Worm (Caenorhabditis elegans) whole organism, L1 larva: ENCODE data around the gene Y54G2A.18.

ENCODE experiments used
- C34B4.2 ChIP-seq: sonication (generic microtip); optimal IDR thresholded peaks from 2 replicates; lab custom pipeline; 2017; ENCODE audit warnings: mild to moderate bottlenecking, missing genetic modification characterization, missing compliant biosample characterization
- F16B12.6 ChIP-seq: fragments of 150-350 bp; optimal IDR thresholded peaks from 2 replicates; lab custom pipeline; 2014; ENCODE audit warnings: missing biosample characterization, missing genetic modification characterization
- Y116A8C.19 ChIP-seq: sonication (generic microtip); optimal IDR thresholded peaks from 2 replicates; lab custom pipeline; 2016; ENCODE audit warnings: missing compliant biosample characterization, missing genetic modification characterization, borderline replicate concordance
- aha-1 ChIP-seq: fragments of 150-350 bp; optimal IDR thresholded peaks from 2 replicates; lab custom pipeline; 2014; ENCODE audit warnings: missing biosample characterization, missing genetic modification characterization
- blmp-1 ChIP-seq: fragments of 150-350 bp; optimal IDR thresholded peaks from 2 replicates; lab custom pipeline; 2014; ENCODE audit warnings: missing biosample characterization, missing genetic modification characterization
- ceh-63 ChIP-seq: fragments of 200-800 bp; sonication (Bioruptor generic); optimal IDR thresholded peaks from 2 replicates; lab custom pipeline; 2018; ENCODE audit warnings: mild to moderate bottlenecking, missing genetic modification characterization, missing compliant biosample characterization
- ces-1 ChIP-seq: fragments of 150-350 bp; optimal IDR thresholded peaks from 2 replicates; lab custom pipeline; 2014; ENCODE audit warnings: missing biosample characterization, missing genetic modification reagents, missing genetic modification characterization
- dpl-1 ChIP-seq, 3 experiments: fragments of 150-350 bp in 2 of 3; sonication (generic microtip) in 1 of 3; optimal IDR thresholded peaks; 2 replicates each; lab custom pipeline; 2014 to 2017; ENCODE audit warnings: missing biosample characterization in 3 of 3, missing genetic modification characterization in 3 of 3, missing genetic modification reagents in 3 of 3
- efl-1 ChIP-seq, 4 experiments: fragments of 150-350 bp; optimal IDR thresholded peaks in 3 of 4; peaks in 1 of 4; 1 replicate in 1 of 4; 2 replicates in 3 of 4; lab custom pipeline; 2014; ENCODE audit warnings: missing biosample characterization in 2 of 4, missing genetic modification characterization in 2 of 4, missing genetic modification reagents in 2 of 4
- elt-2 ChIP-seq: sonication (generic microtip); optimal IDR thresholded peaks from 2 replicates; lab custom pipeline; 2016; ENCODE audit warnings: missing genetic modification characterization, mild to moderate bottlenecking, inconsistent platforms, missing compliant biosample characterization, missing genetic modification reagents
- elt-3 ChIP-seq, 6 experiments: fragments of 150-350 bp in 1 of 6; sonication (generic microtip); optimal IDR thresholded peaks; 2 replicates each; lab custom pipeline; 2017 to 2018; ENCODE audit warnings: missing biosample characterization in 6 of 6, missing genetic modification characterization in 6 of 6, inconsistent platforms in 1 of 6
- ets-5 ChIP-seq: fragments of 200-800 bp; sonication (Bioruptor generic); IDR thresholded peaks from 2 replicates; pipeline ENCODE4 v1.3.6; 2022; ENCODE audit warnings: missing genetic modification characterization, missing compliant biosample characterization
- fkh-10 ChIP-seq: sonication (generic microtip); optimal IDR thresholded peaks from 2 replicates; lab custom pipeline; 2017; ENCODE audit warnings: missing biosample characterization, missing genetic modification reagents, missing genetic modification characterization
- fkh-8 ChIP-seq: sonication (generic microtip); optimal IDR thresholded peaks from 2 replicates; lab custom pipeline; 2016; ENCODE audit warnings: mild to moderate bottlenecking, missing genetic modification characterization, missing compliant biosample characterization
- fos-1 ChIP-seq: fragments of 150-350 bp; optimal IDR thresholded peaks from 2 replicates; lab custom pipeline; 2014; ENCODE audit warnings: missing biosample characterization, missing genetic modification characterization
- hlh-17 ChIP-seq: fragments of 200-800 bp; sonication (Bioruptor generic); optimal IDR thresholded peaks from 2 replicates; lab custom pipeline; 2018; ENCODE audit warnings: missing genetic modification characterization, mild to moderate bottlenecking, missing compliant biosample characterization, moderate library complexity, borderline replicate concordance
- irx-1 ChIP-seq: sonication (generic microtip); optimal IDR thresholded peaks from 2 replicates; lab custom pipeline; 2016; ENCODE audit warnings: missing genetic modification characterization, missing compliant biosample characterization
- lin-13 ChIP-seq: fragments of 150-350 bp; optimal IDR thresholded peaks from 2 replicates; lab custom pipeline; 2014; ENCODE audit warnings: missing biosample characterization, missing genetic modification reagents, missing genetic modification characterization
- lin-14 ChIP-seq: fragments of 200-800 bp; sonication (Bioruptor generic); optimal IDR thresholded peaks from 2 replicates; lab custom pipeline; 2018; ENCODE audit warnings: mild to moderate bottlenecking, missing genetic modification characterization, moderate library complexity, missing compliant biosample characterization
- lin-35 ChIP-seq, 2 experiments: fragments of 150-350 bp; optimal IDR thresholded peaks; 2 replicates each; lab custom pipeline; 2014; ENCODE audit warnings: missing biosample characterization in 2 of 2, missing genetic modification characterization in 2 of 2, missing genetic modification reagents in 2 of 2
- lin-39 ChIP-seq: fragments of 150-350 bp; optimal IDR thresholded peaks from 2 replicates; lab custom pipeline; 2014; ENCODE audit warnings: missing biosample characterization, missing genetic modification reagents, missing genetic modification characterization
- lsy-2 ChIP-seq, 2 experiments: fragments of 150-350 bp; optimal IDR thresholded peaks; 2 replicates each; lab custom pipeline; 2014; ENCODE audit warnings: missing biosample characterization in 2 of 2, missing genetic modification characterization in 2 of 2
- mab-9 ChIP-seq: fragments of 200-800 bp; sonication (Bioruptor generic); IDR thresholded peaks from 2 replicates; pipeline ENCODE4 v1.3.6; 2022; ENCODE audit warnings: missing genetic modification reagents, missing genetic modification characterization, missing compliant biosample characterization
- mep-1 ChIP-seq: fragments of 150-350 bp; optimal IDR thresholded peaks from 2 replicates; lab custom pipeline; 2014; ENCODE audit warnings: missing biosample characterization, missing genetic modification characterization
- nhr-11 ChIP-seq: fragments of 150-350 bp; optimal IDR thresholded peaks from 2 replicates; lab custom pipeline; 2014; ENCODE audit warnings: missing biosample characterization, missing genetic modification characterization
- nhr-12 ChIP-seq: sonication (generic microtip); optimal IDR thresholded peaks from 2 replicates; lab custom pipeline; 2017; ENCODE audit warnings: missing biosample characterization, missing genetic modification characterization
- nhr-19 ChIP-seq: fragments of 200-800 bp; sonication (Bioruptor generic); conservative IDR thresholded peaks from 2 replicates; pipeline ENCODE4 v1.3.6; 2022; ENCODE audit warnings: missing genetic modification characterization, missing compliant biosample characterization
- nhr-237 ChIP-seq: fragments of 150-350 bp; optimal IDR thresholded peaks from 2 replicates; lab custom pipeline; 2014; ENCODE audit warnings: missing biosample characterization, missing genetic modification characterization
- nhr-28 ChIP-seq: fragments of 150-350 bp; optimal IDR thresholded peaks from 2 replicates; lab custom pipeline; 2014; ENCODE audit warnings: missing biosample characterization, missing genetic modification characterization
- nhr-47 ChIP-seq: sonication (generic microtip); optimal IDR thresholded peaks from 2 replicates; lab custom pipeline; 2016; ENCODE audit warnings: mild to moderate bottlenecking, missing genetic modification characterization, moderate library complexity, missing compliant biosample characterization
- nhr-71 ChIP-seq: sonication (generic microtip); optimal IDR thresholded peaks from 2 replicates; lab custom pipeline; 2016; ENCODE audit warnings: mild to moderate bottlenecking, missing genetic modification characterization, moderate library complexity, missing compliant biosample characterization
- pag-3 ChIP-seq: sonication (generic microtip); optimal IDR thresholded peaks from 2 replicates; lab custom pipeline; 2017; ENCODE audit warnings: missing genetic modification characterization, mild to moderate bottlenecking, missing compliant biosample characterization, antibody characterized with exemption, borderline replicate concordance; ENCODE audit not compliant: insufficient read depth
- pax-3 ChIP-seq: fragments of 200-800 bp; sonication (Bioruptor generic); optimal IDR thresholded peaks from 2 replicates; lab custom pipeline; 2018; ENCODE audit warnings: mild to moderate bottlenecking, missing genetic modification characterization, moderate library complexity, missing compliant biosample characterization
- pqm-1 ChIP-seq: sonication (generic microtip); optimal IDR thresholded peaks from 3 replicates; lab custom pipeline; 2017; ENCODE audit warnings: missing biosample characterization, missing genetic modification characterization
- rnt-1 ChIP-seq: sonication (generic microtip); optimal IDR thresholded peaks from 2 replicates; lab custom pipeline; 2016; ENCODE audit warnings: mild to moderate bottlenecking, missing genetic modification characterization, moderate library complexity, missing compliant biosample characterization
- sox-4 ChIP-seq: sonication (generic microtip); optimal IDR thresholded peaks from 2 replicates; lab custom pipeline; 2016; ENCODE audit warnings: missing genetic modification characterization, missing compliant biosample characterization
- swsn-7 ChIP-seq: sonication (generic microtip); optimal IDR thresholded peaks from 2 replicates; lab custom pipeline; 2016; ENCODE audit warnings: missing genetic modification characterization, missing compliant biosample characterization
- tbx-2 ChIP-seq: sonication (generic microtip); optimal IDR thresholded peaks from 2 replicates; lab custom pipeline; 2016; ENCODE audit warnings: missing genetic modification characterization, missing compliant biosample characterization
- unc-30 ChIP-seq: sonication (generic microtip); optimal IDR thresholded peaks from 2 replicates; lab custom pipeline; 2017; ENCODE audit warnings: missing biosample characterization, missing genetic modification characterization
- unc-62 ChIP-seq: fragments of 150-350 bp; optimal IDR thresholded peaks from 2 replicates; lab custom pipeline; 2014; ENCODE audit warnings: missing biosample characterization, missing genetic modification reagents, missing genetic modification characterization
- zip-4 ChIP-seq: fragments of 200-800 bp; sonication (Bioruptor generic); optimal IDR thresholded peaks from 2 replicates; lab custom pipeline; 2018; ENCODE audit warnings: mild to moderate bottlenecking, missing genetic modification characterization, moderate library complexity, missing compliant biosample characterization
- ztf-11 ChIP-seq, 2 experiments: sonication (generic microtip); optimal IDR thresholded peaks; 2 replicates each; lab custom pipeline; 2016 to 2017; ENCODE audit warnings: missing genetic modification characterization in 2 of 2, missing biosample characterization in 1 of 2, missing compliant biosample characterization in 1 of 2

The Y54G2A.18 gene

DNA sequence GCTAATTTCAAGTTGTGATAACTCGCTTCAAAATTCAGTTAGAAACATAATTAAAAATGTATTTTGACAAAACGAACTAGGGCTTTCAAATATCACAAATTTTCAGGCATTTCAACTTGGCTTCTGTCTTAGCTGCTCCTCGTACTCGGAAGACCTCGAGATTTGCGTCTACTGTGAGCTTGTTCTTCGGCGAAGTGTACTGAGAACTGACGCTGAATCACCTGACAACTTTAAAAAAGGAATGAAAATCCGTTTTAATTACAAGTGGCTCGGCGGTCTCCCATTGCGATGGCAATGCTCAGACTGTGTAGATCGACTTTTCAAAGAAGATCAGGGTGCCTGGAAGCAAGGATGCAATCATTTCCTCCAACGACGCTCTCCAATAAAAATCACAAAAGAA lies 41.7 kb downstream of the Y54G2A.18 start, which contains the start of gene clec-85:
clec-85 (plus strand) TSS at position 301 of the 400 bp plus-strand sequence.
- no peak for TF ChIP-seq nhr-12
- TF ChIP-seq, all 84 proteins: peak for 0

DNA sequence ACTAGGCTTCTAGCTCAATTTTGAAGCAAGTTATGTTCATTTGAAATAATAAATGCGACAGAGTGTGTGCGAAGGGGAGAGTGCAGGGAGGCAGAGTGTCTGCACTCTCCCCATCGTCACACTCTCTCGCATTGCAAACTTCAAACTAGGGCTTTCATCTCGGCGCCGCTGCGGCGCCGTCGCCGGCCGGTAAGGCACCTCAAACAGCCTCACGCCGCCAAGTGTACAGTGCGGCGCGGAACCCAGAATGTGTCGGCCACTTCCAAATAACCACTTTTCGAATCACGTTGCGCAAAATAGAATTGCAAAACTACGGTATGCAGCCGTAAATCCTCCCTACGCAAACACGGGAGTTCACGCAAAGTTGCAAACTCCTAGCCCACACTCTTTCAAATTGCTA lies 43.0 kb downstream of the Y54G2A.18 start:
- TF ChIP-seq nhr-47 (tag; lab: Kevin White, UChicago): no peak
- no peak for TF ChIP-seq nhr-28 (tag; lab: Kevin White, UChicago)
- TF ChIP-seq swsn-7 (tag; lab: Kevin White, UChicago): no peak
- TF ChIP-seq unc-62 (GFP tag; lab: Kevin White, UChicago): no peak
- no peak for TF ChIP-seq ces-1 (GFP tag; lab: Kevin White, UChicago)
- no peak for TF ChIP-seq zip-4 (GFP tag; lab: Kevin White, UChicago)
- no peak for TF ChIP-seq unc-30
- no peak for TF ChIP-seq blmp-1 (tag; lab: Kevin White, UChicago)
- TF ChIP-seq irx-1 (tag; lab: Kevin White, UChicago): no peak
- TF ChIP-seq nhr-11 (tag; lab: Kevin White, UChicago): no peak
- no peak for TF ChIP-seq ets-5

DNA sequence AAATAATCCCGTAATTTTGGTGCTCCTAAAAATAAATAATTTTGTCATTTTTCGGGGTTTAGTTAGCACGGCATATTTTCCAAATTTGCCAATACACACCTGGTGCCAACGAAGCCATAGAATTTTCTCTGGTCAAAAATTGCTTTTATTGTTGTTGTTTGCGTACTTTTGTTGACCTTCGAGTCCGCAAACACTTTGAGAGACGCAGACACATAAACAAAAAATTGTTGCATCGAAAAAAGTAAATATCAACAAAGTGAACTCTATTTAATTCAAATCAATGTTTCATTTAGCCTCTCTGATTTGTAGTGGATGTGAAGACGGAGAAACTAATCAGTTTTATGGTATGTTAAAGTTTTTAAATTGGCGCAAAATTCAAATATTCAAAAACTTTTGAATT lies 46.0 kb downstream of the Y54G2A.18 start, which contains the start of gene Y54G2A.40:
Y54G2A.40 (plus strand) TSS at position 213 of the 400 bp plus-strand sequence.
- TF ChIP-seq mep-1 (tag; lab: Kevin White, UChicago) (peak; percentile 8), Y116A8C.19 (tag; lab: Kevin White, UChicago) (no peak), lsy-2 (tag; optimal IDR thresholded peaks at IDR 0.05; lab: Kevin White, UChicago) (peak; percentile 32 to 64), efl-1 (optimal IDR thresholded peaks at IDR 0.05; lab: Kevin White, UChicago) (peak; percentile 58 to 68), efl-1 (GFP tag; optimal IDR thresholded peaks at IDR 0.05 in 1 of 2; lab: Kevin White, UChicago) (peak; percentile 31 to 56), dpl-1 (GFP tag; optimal IDR thresholded peaks at IDR 0.05; lab: Kevin White, UChicago) (peak; percentile 3 to 70 (median 38)), lin-13 (GFP tag; lab: Kevin White, UChicago) (no peak), nhr-71 (no peak), F16B12.6 (tag; lab: Kevin White, UChicago) (peak; percentile 77), lin-35 (GFP tag; optimal IDR thresholded peaks at IDR 0.05; lab: Kevin White, UChicago) (peak; percentile 29 to 56)

DNA sequence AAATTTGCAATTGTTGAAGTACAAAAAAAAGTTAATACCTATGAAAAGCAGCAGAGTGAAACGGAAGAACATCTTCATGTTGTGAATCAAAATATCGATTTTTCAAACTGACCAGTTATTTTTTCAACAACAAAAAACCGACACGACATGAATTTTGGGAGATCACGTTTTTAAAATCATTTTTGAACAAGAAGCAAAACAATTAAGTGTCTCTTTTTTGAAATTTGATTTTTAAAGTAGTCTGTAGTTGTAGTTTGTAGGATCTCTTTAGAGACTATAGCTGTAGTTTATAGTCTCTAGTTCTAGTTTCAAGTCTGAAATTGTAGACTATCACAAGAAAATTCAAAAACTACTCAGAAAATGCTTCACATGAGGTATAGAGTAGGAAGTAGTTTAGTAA lies 48.4 kb downstream of the Y54G2A.18 start, which contains the start of gene Y54G2A.15:
Y54G2A.15 (minus strand) TSS at position 101 of the 400 bp plus-strand sequence.
- TF ChIP-seq rnt-1 (no peak), nhr-11 (tag; lab: Kevin White, UChicago) (no peak), elt-3 (tag; optimal IDR thresholded peaks at IDR 0.05; lab: Kevin White, UChicago) (no peak), tbx-2 (tag; lab: Kevin White, UChicago) (no peak), sox-4 (tag; lab: Kevin White, UChicago) (no peak), nhr-71 (no peak), lin-13 (GFP tag; lab: Kevin White, UChicago) (no peak), elt-2 (tag; lab: Kevin White, UChicago) (no peak), lsy-2 (tag; optimal IDR thresholded peaks at IDR 0.05; lab: Kevin White, UChicago) (no peak), pqm-1 (tag; lab: Kevin White, UChicago) (no peak), fkh-8 (no peak), lin-39 (tag; lab: Kevin White, UChicago) (no peak), nhr-12 (no peak)

DNA sequence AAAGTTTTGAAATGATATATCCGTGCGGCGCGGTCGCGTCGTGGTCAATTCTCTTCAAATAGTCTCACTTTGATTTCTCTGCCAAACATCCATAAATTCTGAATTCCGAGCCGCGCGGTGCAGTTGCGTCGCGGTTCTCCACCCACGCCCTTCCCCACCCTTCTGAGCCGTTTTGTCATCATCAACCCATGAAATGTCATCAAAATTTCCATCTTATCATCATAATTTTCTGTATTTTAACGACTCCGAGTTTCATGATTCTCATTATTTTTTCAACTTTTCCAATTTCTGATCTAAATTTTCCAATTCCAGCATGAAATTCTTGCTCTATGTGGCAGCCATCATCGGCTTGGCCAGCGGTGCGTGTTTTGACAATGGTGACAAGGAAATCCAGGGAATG lies 50.1 kb downstream of the Y54G2A.18 start, which contains the start of gene clec-84:
clec-84 (plus strand) TSS at position 301 of the 400 bp plus-strand sequence.
- TF ChIP-seq ceh-63 (GFP tag; lab: Kevin White, UChicago) (no peak), C34B4.2 (tag; lab: Kevin White, UChicago) (no peak), F16B12.6 (tag; lab: Kevin White, UChicago) (no peak), nhr-71 (no peak), unc-30 (no peak), lin-14 (GFP tag; lab: Kevin White, UChicago) (no peak), dpl-1 (GFP tag; optimal IDR thresholded peaks at IDR 0.05; lab: Kevin White, UChicago) (no peak), aha-1 (tag; lab: Kevin White, UChicago) (no peak), nhr-237 (no peak), fkh-10 (GFP tag; lab: Kevin White, UChicago) (no peak), hlh-17 (GFP tag; lab: Kevin White, UChicago) (no peak), pag-3 (no peak), sox-4 (tag; lab: Kevin White, UChicago) (no peak), fos-1 (tag; lab: Kevin White, UChicago) (no peak), pax-3 (no peak), mab-9 (no peak), Y116A8C.19 (tag; lab: Kevin White, UChicago) (no peak), ztf-11 (tag; optimal IDR thresholded peaks at IDR 0.05; lab: Kevin White, UChicago) (no peak), nhr-19 (GFP tag; lab: Robert Waterston, UW) (no peak)
